Worm (Caenorhabditis elegans): ENCODE results near the gene R07A4.3.

- TF ChIP-seq ama-1 (optimal IDR thresholded peaks at IDR 0.05) (no peak), ceh-28 (tag; optimal IDR thresholded peaks at IDR 0.05) (no peak), pha-4 (tag; optimal IDR thresholded peaks at IDR 0.05) (no peak), lin-39 (tag; optimal IDR thresholded peaks at IDR 0.05) (no peak)
These were observed 15.0 kb downstream of the R07A4.3 start for ce11 chrX:10768289-10769153.
